Fruit fly (Drosophila melanogaster): ENCODE measurements around the gene CG33648.

- no peak for TF ChIP-seq psq (optimal IDR thresholded peaks at IDR 0.05)
- TF ChIP-seq Sin3A (optimal IDR thresholded peaks at IDR 0.05): no peak
- TF ChIP-seq insv (optimal IDR thresholded peaks at IDR 0.05): no peak
- no peak for TF ChIP-seq Myc (optimal IDR thresholded peaks at IDR 0.05)
- no peak for TF ChIP-seq ttk (optimal IDR thresholded peaks at IDR 0.05)
These were observed 34.8 kb downstream of the CG33648 start for dm6 chr2L:14558818-14559405.
